Worm (Caenorhabditis elegans) whole organism, L1 larva: ENCODE data around the gene sru-31.

Experiments used
- C34B4.2 ChIP-seq: sonication (generic microtip); optimal IDR thresholded peaks from 2 replicates; lab custom pipeline; 2017; ENCODE audit warnings: mild to moderate bottlenecking, missing genetic modification characterization, missing compliant biosample characterization
- F16B12.6 ChIP-seq: fragments of 150-350 bp; optimal IDR thresholded peaks from 2 replicates; lab custom pipeline; 2014; ENCODE audit warnings: missing biosample characterization, missing genetic modification characterization
- Y116A8C.19 ChIP-seq: sonication (generic microtip); optimal IDR thresholded peaks from 2 replicates; lab custom pipeline; 2016; ENCODE audit warnings: missing compliant biosample characterization, missing genetic modification characterization, borderline replicate concordance
- aly-2 ChIP-seq: fragments of 150-350 bp; optimal IDR thresholded peaks from 2 replicates; lab custom pipeline; 2014; ENCODE audit warnings: missing biosample characterization, missing genetic modification characterization
- ceh-63 ChIP-seq: fragments of 200-800 bp; sonication (Bioruptor generic); optimal IDR thresholded peaks from 2 replicates; lab custom pipeline; 2018; ENCODE audit warnings: mild to moderate bottlenecking, missing genetic modification characterization, missing compliant biosample characterization
- ceh-82 ChIP-seq, 3 experiments: fragments of 150-350 bp in 1 of 3; sonication (generic microtip) in 2 of 3; optimal IDR thresholded peaks; 2 replicates each; lab custom pipeline; 2014 to 2017; ENCODE audit warnings: missing biosample characterization in 3 of 3, missing genetic modification characterization in 3 of 3
- ces-1 ChIP-seq: fragments of 150-350 bp; optimal IDR thresholded peaks from 2 replicates; lab custom pipeline; 2014; ENCODE audit warnings: missing biosample characterization, missing genetic modification reagents, missing genetic modification characterization
- dpl-1 ChIP-seq, 3 experiments: fragments of 150-350 bp in 2 of 3; sonication (generic microtip) in 1 of 3; optimal IDR thresholded peaks; 2 replicates each; lab custom pipeline; 2014 to 2017; ENCODE audit warnings: missing biosample characterization in 3 of 3, missing genetic modification characterization in 3 of 3, missing genetic modification reagents in 3 of 3
- dsc-1 ChIP-seq: sonication (generic microtip); optimal IDR thresholded peaks from 2 replicates; lab custom pipeline; 2016; ENCODE audit warnings: mild to moderate bottlenecking, missing genetic modification characterization, missing compliant biosample characterization
- efl-1 ChIP-seq, 4 experiments: fragments of 150-350 bp; optimal IDR thresholded peaks in 3 of 4; peaks in 1 of 4; 1 replicate in 1 of 4; 2 replicates in 3 of 4; lab custom pipeline; 2014; ENCODE audit warnings: missing biosample characterization in 2 of 4, missing genetic modification characterization in 2 of 4, missing genetic modification reagents in 2 of 4
- efl-3 ChIP-seq: fragments of 200-800 bp; sonication (Bioruptor generic); optimal IDR thresholded peaks from 2 replicates; lab custom pipeline; 2018; ENCODE audit warnings: mild to moderate bottlenecking, missing genetic modification characterization, missing compliant biosample characterization
- egl-27 ChIP-seq, 2 experiments: fragments of 150-350 bp in 1 of 2; sonication (generic microtip); optimal IDR thresholded peaks; 3 replicates each; lab custom pipeline; 2017 to 2018; ENCODE audit warnings: missing biosample characterization in 2 of 2, missing genetic modification characterization in 2 of 2, missing genetic modification reagents in 2 of 2
- elt-2 ChIP-seq: sonication (generic microtip); optimal IDR thresholded peaks from 2 replicates; lab custom pipeline; 2016; ENCODE audit warnings: missing genetic modification characterization, mild to moderate bottlenecking, inconsistent platforms, missing compliant biosample characterization, missing genetic modification reagents
- elt-3 ChIP-seq, 6 experiments: fragments of 150-350 bp in 1 of 6; sonication (generic microtip); optimal IDR thresholded peaks; 2 replicates each; lab custom pipeline; 2017 to 2018; ENCODE audit warnings: missing biosample characterization in 6 of 6, missing genetic modification characterization in 6 of 6, inconsistent platforms in 1 of 6
- ets-5 ChIP-seq: fragments of 200-800 bp; sonication (Bioruptor generic); IDR thresholded peaks from 2 replicates; pipeline ENCODE4 v1.3.6; 2022; ENCODE audit warnings: missing genetic modification characterization, missing compliant biosample characterization
- fkh-10 ChIP-seq: sonication (generic microtip); optimal IDR thresholded peaks from 2 replicates; lab custom pipeline; 2017; ENCODE audit warnings: missing biosample characterization, missing genetic modification reagents, missing genetic modification characterization
- grh-1 ChIP-seq: fragments of 200-800 bp; sonication (Bioruptor generic); IDR thresholded peaks from 2 replicates; pipeline ENCODE4 v1.3.6; 2022; ENCODE audit warnings: missing genetic modification reagents, missing genetic modification characterization, missing compliant biosample characterization
- hlh-4 ChIP-seq: sonication (generic microtip); optimal IDR thresholded peaks from 2 replicates; lab custom pipeline; 2016; ENCODE audit warnings: mild to moderate bottlenecking, missing genetic modification characterization, missing compliant biosample characterization
- irx-1 ChIP-seq: sonication (generic microtip); optimal IDR thresholded peaks from 2 replicates; lab custom pipeline; 2016; ENCODE audit warnings: missing genetic modification characterization, missing compliant biosample characterization
- isw-1 ChIP-seq: fragments of 200-800 bp; sonication (Bioruptor generic); IDR thresholded peaks from 2 replicates; pipeline ENCODE4 v1.3.6; 2022; ENCODE audit warnings: missing genetic modification characterization, missing compliant biosample characterization
- jun-1 ChIP-seq: fragments of 150-350 bp; optimal IDR thresholded peaks from 2 replicates; lab custom pipeline; 2014; ENCODE audit warnings: missing biosample characterization, missing genetic modification reagents, missing genetic modification characterization
- lin-14 ChIP-seq: fragments of 200-800 bp; sonication (Bioruptor generic); optimal IDR thresholded peaks from 2 replicates; lab custom pipeline; 2018; ENCODE audit warnings: mild to moderate bottlenecking, missing genetic modification characterization, moderate library complexity, missing compliant biosample characterization
- lin-15B ChIP-seq: fragments of 150-350 bp; sonication (generic microtip); optimal IDR thresholded peaks from 3 replicates; lab custom pipeline; 2014; ENCODE audit warnings: missing biosample characterization, missing genetic modification characterization
- lsy-2 ChIP-seq, 2 experiments: fragments of 150-350 bp; optimal IDR thresholded peaks; 2 replicates each; lab custom pipeline; 2014; ENCODE audit warnings: missing biosample characterization in 2 of 2, missing genetic modification characterization in 2 of 2
- mab-9 ChIP-seq: fragments of 200-800 bp; sonication (Bioruptor generic); IDR thresholded peaks from 2 replicates; pipeline ENCODE4 v1.3.6; 2022; ENCODE audit warnings: missing genetic modification reagents, missing genetic modification characterization, missing compliant biosample characterization
- mdl-1 ChIP-seq, 2 experiments: fragments of 150-350 bp; optimal IDR thresholded peaks; 2 replicates each; lab custom pipeline; 2014 to 2017; ENCODE audit warnings: missing biosample characterization in 2 of 2, missing genetic modification characterization in 2 of 2, inconsistent platforms in 1 of 2
- mef-2 ChIP-seq: fragments of 150-350 bp; optimal IDR thresholded peaks from 2 replicates; lab custom pipeline; 2014; ENCODE audit warnings: missing biosample characterization, missing genetic modification characterization
- nhr-11 ChIP-seq: fragments of 150-350 bp; optimal IDR thresholded peaks from 2 replicates; lab custom pipeline; 2014; ENCODE audit warnings: missing biosample characterization, missing genetic modification characterization
- nhr-20 ChIP-seq: sonication (generic microtip); optimal IDR thresholded peaks from 2 replicates; lab custom pipeline; 2016; ENCODE audit warnings: mild to moderate bottlenecking, missing genetic modification characterization, missing compliant biosample characterization
- nhr-237 ChIP-seq: fragments of 150-350 bp; optimal IDR thresholded peaks from 2 replicates; lab custom pipeline; 2014; ENCODE audit warnings: missing biosample characterization, missing genetic modification characterization
- nhr-47 ChIP-seq: sonication (generic microtip); optimal IDR thresholded peaks from 2 replicates; lab custom pipeline; 2016; ENCODE audit warnings: mild to moderate bottlenecking, missing genetic modification characterization, moderate library complexity, missing compliant biosample characterization
- nhr-71 ChIP-seq: sonication (generic microtip); optimal IDR thresholded peaks from 2 replicates; lab custom pipeline; 2016; ENCODE audit warnings: mild to moderate bottlenecking, missing genetic modification characterization, moderate library complexity, missing compliant biosample characterization
- nhr-76 ChIP-seq: sonication (generic microtip); optimal IDR thresholded peaks from 2 replicates; lab custom pipeline; 2017; ENCODE audit warnings: missing biosample characterization, missing genetic modification characterization
- pqm-1 ChIP-seq: sonication (generic microtip); optimal IDR thresholded peaks from 3 replicates; lab custom pipeline; 2017; ENCODE audit warnings: missing biosample characterization, missing genetic modification characterization
- rnt-1 ChIP-seq: sonication (generic microtip); optimal IDR thresholded peaks from 2 replicates; lab custom pipeline; 2016; ENCODE audit warnings: mild to moderate bottlenecking, missing genetic modification characterization, moderate library complexity, missing compliant biosample characterization
- snu-23 ChIP-seq: sonication (generic microtip); optimal IDR thresholded peaks from 2 replicates; lab custom pipeline; 2016; ENCODE audit warnings: missing genetic modification characterization, missing compliant biosample characterization
- swsn-7 ChIP-seq: sonication (generic microtip); optimal IDR thresholded peaks from 2 replicates; lab custom pipeline; 2016; ENCODE audit warnings: missing genetic modification characterization, missing compliant biosample characterization
- tbx-2 ChIP-seq: sonication (generic microtip); optimal IDR thresholded peaks from 2 replicates; lab custom pipeline; 2016; ENCODE audit warnings: missing genetic modification characterization, missing compliant biosample characterization
- tlp-1 ChIP-seq: fragments of 150-350 bp; optimal IDR thresholded peaks from 2 replicates; lab custom pipeline; 2014; ENCODE audit warnings: missing biosample characterization, missing genetic modification characterization
- unc-130 ChIP-seq: fragments of 150-350 bp; optimal IDR thresholded peaks from 2 replicates; lab custom pipeline; 2017; ENCODE audit warnings: missing biosample characterization, missing genetic modification characterization, inconsistent platforms
- unc-62 ChIP-seq: fragments of 150-350 bp; optimal IDR thresholded peaks from 2 replicates; lab custom pipeline; 2014; ENCODE audit warnings: missing biosample characterization, missing genetic modification reagents, missing genetic modification characterization
- unc-98 ChIP-seq: fragments of 200-800 bp; sonication (Bioruptor generic); IDR thresholded peaks from 2 replicates; pipeline ENCODE4 v1.3.6; 2022; ENCODE audit warnings: missing genetic modification characterization, missing compliant biosample characterization
- zag-1 ChIP-seq: fragments of 150-350 bp; optimal IDR thresholded peaks from 2 replicates; lab custom pipeline; 2014; ENCODE audit warnings: missing biosample characterization, missing genetic modification characterization
- zip-4 ChIP-seq: fragments of 200-800 bp; sonication (Bioruptor generic); optimal IDR thresholded peaks from 2 replicates; lab custom pipeline; 2018; ENCODE audit warnings: mild to moderate bottlenecking, missing genetic modification characterization, moderate library complexity, missing compliant biosample characterization
- ztf-4 ChIP-seq: fragments of 150-350 bp; optimal IDR thresholded peaks from 2 replicates; lab custom pipeline; 2014; ENCODE audit warnings: missing biosample characterization, missing genetic modification characterization

Gene sru-31

DNA sequence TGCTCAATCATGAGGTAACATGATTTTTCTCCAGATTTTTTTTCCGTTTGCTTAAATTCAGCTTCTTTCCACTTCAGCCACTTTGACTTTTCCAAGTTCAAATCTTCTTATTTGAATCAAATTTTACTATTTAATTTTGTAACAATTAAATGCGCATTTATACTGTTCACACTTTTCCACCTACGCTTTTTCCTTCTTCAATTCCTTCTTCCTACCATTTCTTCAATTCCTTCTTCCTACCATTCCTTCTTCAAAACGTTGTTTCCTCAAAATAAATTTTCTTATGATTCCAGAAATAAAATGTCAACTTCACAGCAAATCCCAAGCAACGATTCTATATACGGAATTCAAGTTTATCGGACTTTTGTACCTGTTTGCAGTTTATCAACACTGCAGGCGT, at the start of gene sru-31:
sru-31 (plus strand) TSS at position 301 of the 400 bp plus-strand sequence.
- no peak for TF ChIP-seq mab-9 (GFP tag; lab: Robert Waterston, UW)
- no peak for TF ChIP-seq efl-1 (optimal IDR thresholded peaks at IDR 0.05; lab: Kevin White, UChicago)
- TF ChIP-seq efl-1 (GFP tag; optimal IDR thresholded peaks at IDR 0.05 in 1 of 2; lab: Kevin White, UChicago) = peak in 1 of 2 experiments; percentile 58
- TF ChIP-seq, all 84 proteins: peak for 1

DNA sequence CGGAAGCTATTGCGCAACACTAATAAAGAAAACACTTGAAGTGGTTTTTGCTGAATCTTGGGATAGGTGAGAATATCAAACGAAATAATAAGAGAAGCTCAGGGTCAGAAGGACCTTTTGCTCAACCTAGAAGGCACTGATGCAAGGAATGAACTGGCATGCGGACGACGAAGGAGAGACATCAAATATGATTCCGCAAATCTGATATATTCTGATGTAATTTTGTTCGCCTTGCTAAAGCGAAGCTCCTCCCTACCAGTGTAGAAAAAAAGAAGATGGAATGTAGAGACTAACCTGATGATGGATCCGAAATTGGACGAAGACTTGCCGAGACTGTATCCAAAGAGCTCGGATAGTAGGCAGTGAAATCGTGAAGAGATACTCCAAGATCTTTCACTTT, 48.5 kb upstream of the sru-31 start:
- TF ChIP-seq zip-4 (GFP tag; lab: Kevin White, UChicago) (no peak), tlp-1 (tag; lab: Kevin White, UChicago) (no peak), pqm-1 (no peak), mdl-1 (tag; optimal IDR thresholded peaks at IDR 0.05; lab: Kevin White, UChicago) (no peak), aly-2 (tag; lab: Kevin White, UChicago) (no peak), efl-3 (GFP tag; lab: Kevin White, UChicago) (no peak), efl-1 (optimal IDR thresholded peaks at IDR 0.05; lab: Kevin White, UChicago) (no peak), efl-1 (GFP tag; optimal IDR thresholded peaks at IDR 0.05 in 1 of 2; lab: Kevin White, UChicago) (peak in 1 of 2 experiments; percentile 58), unc-62 (GFP tag; lab: Kevin White, UChicago) (no peak), jun-1 (no peak), ces-1 (GFP tag; lab: Kevin White, UChicago) (peak; percentile 97), unc-98 (no peak), elt-2 (tag; lab: Kevin White, UChicago) (no peak), nhr-71 (no peak), fkh-10 (peak; percentile 34), isw-1 (GFP tag; lab: Robert Waterston, UW) (no peak), ztf-4 (tag; lab: Kevin White, UChicago) (no peak), rnt-1 (no peak), zag-1 (no peak), lin-14 (GFP tag; lab: Kevin White, UChicago) (peak; percentile 22), unc-130 (tag; lab: Kevin White, UChicago) (no peak)
- TF ChIP-seq, all 84 proteins: peak for 4

DNA sequence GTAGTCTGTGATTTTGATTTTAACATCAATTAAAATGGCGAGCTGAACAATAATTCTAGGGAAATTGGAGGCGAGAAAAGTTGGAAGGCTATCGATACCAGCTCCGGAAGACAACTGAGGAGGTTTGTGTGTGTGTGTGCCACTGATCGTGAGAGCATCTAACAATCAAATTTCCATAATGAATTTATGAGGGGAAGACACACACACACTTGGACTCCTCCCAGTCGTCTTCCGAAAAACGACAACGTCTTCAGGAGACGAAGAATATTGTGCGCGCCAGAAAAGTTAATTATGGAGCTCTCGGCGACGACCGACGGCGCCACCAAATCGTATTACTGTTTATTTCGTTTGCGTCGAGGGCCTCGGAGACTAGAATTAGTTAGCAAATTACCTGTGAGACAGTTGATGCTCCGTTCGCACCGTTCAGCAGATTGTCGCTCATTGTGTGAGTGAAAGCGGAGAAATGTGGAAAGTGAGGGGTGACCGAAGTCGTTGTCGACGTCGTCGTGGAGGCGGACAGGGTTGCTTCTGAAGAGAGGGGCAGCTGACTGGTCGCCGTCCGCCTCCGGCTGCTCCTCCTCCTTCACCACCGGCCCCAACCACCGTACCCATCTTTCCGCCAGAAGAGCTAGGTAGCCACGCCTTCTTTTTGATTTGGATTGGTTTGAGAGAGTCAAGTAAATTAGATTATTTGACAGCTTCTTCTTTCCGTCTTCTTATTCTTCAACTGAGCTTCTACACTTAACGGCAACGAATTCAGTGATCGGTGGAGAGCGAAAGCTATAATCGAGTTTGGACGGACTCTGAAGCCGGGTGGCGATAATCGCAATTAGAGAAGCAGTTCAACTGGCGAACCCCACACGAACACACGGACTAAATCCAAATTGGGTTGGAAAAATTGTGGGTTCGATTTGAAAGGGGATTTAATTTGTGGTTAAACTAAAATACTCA, 47.4 kb upstream of the sru-31 start, which contains the start of gene unc-42:
unc-42 (minus strand) TSS at position 564 of the 951 bp plus-strand sequence.
- TF ChIP-seq swsn-7 (tag; lab: Kevin White, UChicago) (peak; percentile 16), zag-1 (no peak), nhr-71 (peak; percentile 30), ces-1 (GFP tag; lab: Kevin White, UChicago) (peak; percentile 100), hlh-4 (tag; lab: Kevin White, UChicago) (no peak), snu-23 (GFP tag; lab: Kevin White, UChicago) (no peak), zip-4 (GFP tag; lab: Kevin White, UChicago) (no peak), nhr-11 (no peak), nhr-47 (peak; percentile 50), lin-15B (tag; lab: Kevin White, UChicago) (no peak), elt-3 (tag; optimal IDR thresholded peaks at IDR 0.05; lab: Kevin White, UChicago) (no peak), isw-1 (GFP tag; lab: Robert Waterston, UW) (no peak), irx-1 (no peak), fkh-10 (peak; percentile 88), ceh-63 (GFP tag; lab: Kevin White, UChicago) (no peak), nhr-237 (tag; lab: Kevin White, UChicago) (no peak), mab-9 (GFP tag; lab: Robert Waterston, UW) (no peak), tlp-1 (tag; lab: Kevin White, UChicago) (no peak), mef-2 (no peak), Y116A8C.19 (no peak), egl-27 (tag; optimal IDR thresholded peaks at IDR 0.05; lab: Kevin White, UChicago) (no peak), lsy-2 (tag; optimal IDR thresholded peaks at IDR 0.05; lab: Kevin White, UChicago) (peak in 1 of 2 experiments; percentile 53), tbx-2 (tag; lab: Kevin White, UChicago) (peak; percentile 35), nhr-76 (tag; lab: Kevin White, UChicago) (no peak), dpl-1 (GFP tag; optimal IDR thresholded peaks at IDR 0.05; lab: Kevin White, UChicago) (no peak), grh-1 (no peak), ceh-82 (tag; optimal IDR thresholded peaks at IDR 0.05; lab: Kevin White, UChicago) (peak in 1 of 3 experiments; percentile 28), F16B12.6 (tag; lab: Kevin White, UChicago) (no peak), ets-5 (GFP tag; lab: Robert Waterston, UW) (no peak), dsc-1 (tag; lab: Kevin White, UChicago) (no peak), nhr-20 (tag; lab: Kevin White, UChicago) (no peak), C34B4.2 (tag; lab: Kevin White, UChicago) (no peak)
